Worm (Caenorhabditis elegans) whole organism, L4 larva: ENCODE measurements around the gene gpx-4.

Source experiments
- F26F4.8 ChIP-seq: fragments of 200-800 bp; sonication (Bioruptor generic); conservative IDR thresholded peaks from 2 replicates; pipeline ENCODE4 v1.3.6; 2022; ENCODE audit warnings: missing genetic modification characterization, missing compliant biosample characterization
- F44E2.7 ChIP-seq: fragments of 200-800 bp; sonication (Bioruptor generic); IDR thresholded peaks from 2 replicates; pipeline ENCODE4 v2.1.2; 2022; ENCODE audit warnings: missing genetic modification characterization, missing compliant biosample characterization
- T26A8.4 ChIP-seq: fragments of 200-800 bp; sonication (Bioruptor generic); IDR thresholded peaks from 2 replicates; pipeline ENCODE4 v1.3.6; 2022; ENCODE audit warnings: missing genetic modification characterization, missing compliant biosample characterization
- Y105C5A.15 ChIP-seq: fragments of 200-800 bp; sonication (Bioruptor generic); IDR thresholded peaks from 2 replicates; pipeline ENCODE4 v1.3.6; 2022; ENCODE audit warnings: missing genetic modification characterization, missing compliant biosample characterization
- Y75B8A.6 ChIP-seq: fragments of 200-800 bp; sonication (Bioruptor generic); IDR thresholded peaks from 2 replicates; pipeline ENCODE4 v1.3.6; 2022; ENCODE audit warnings: missing genetic modification reagents, missing genetic modification characterization, missing compliant biosample characterization
- aha-1 ChIP-seq: fragments of 150-350 bp; peaks from one replicate; lab custom pipeline; 2014; ENCODE audit warnings: missing biosample characterization, missing genetic modification characterization
- ama-1 ChIP-seq: fragments of 150-350 bp; optimal IDR thresholded peaks from 2 replicates; lab custom pipeline; 2014; ENCODE audit warnings: inconsistent platforms, mixed read lengths
- arid-1 ChIP-seq: fragments of 200-800 bp; sonication (Bioruptor generic); conservative IDR thresholded peaks from 2 replicates; pipeline ENCODE4 v1.3.6; 2022; ENCODE audit warnings: missing genetic modification reagents, missing genetic modification characterization, missing compliant biosample characterization
- ceh-32 ChIP-seq: sonication (generic microtip); optimal IDR thresholded peaks from 2 replicates; lab custom pipeline; 2016; ENCODE audit warnings: mild to moderate bottlenecking, missing genetic modification characterization, missing compliant biosample characterization; ENCODE audit not compliant: poor library complexity
- ceh-62 ChIP-seq: sonication (generic microtip); optimal IDR thresholded peaks from 2 replicates; lab custom pipeline; 2017; ENCODE audit warnings: missing biosample characterization, missing genetic modification characterization
- ceh-82 ChIP-seq: sonication (generic microtip); optimal IDR thresholded peaks from 2 replicates; lab custom pipeline; 2017; ENCODE audit warnings: missing biosample characterization, missing genetic modification characterization
- ctbp-1 ChIP-seq: fragments of 200-800 bp; sonication (Bioruptor generic); IDR thresholded peaks from 2 replicates; pipeline ENCODE4 v1.3.6; 2022; ENCODE audit warnings: missing genetic modification reagents, missing genetic modification characterization, missing compliant biosample characterization
- daf-16 ChIP-seq, 3 experiments: sonication (generic microtip); optimal IDR thresholded peaks; 2 replicates each; lab custom pipeline; 2016 to 2017; ENCODE audit warnings: missing genetic modification characterization in 3 of 3, missing genetic modification reagents in 3 of 3, mild to moderate bottlenecking in 2 of 3, missing compliant biosample characterization in 2 of 3, missing biosample characterization in 1 of 3, moderate library complexity in 1 of 3
- daf-19 ChIP-seq: fragments of 200-800 bp; sonication (Bioruptor generic); conservative IDR thresholded peaks from 2 replicates; pipeline ENCODE4 v1.3.6; 2022; ENCODE audit warnings: missing genetic modification characterization, missing compliant biosample characterization
- daf-8 ChIP-seq: fragments of 200-800 bp; sonication (Bioruptor generic); IDR thresholded peaks from 2 replicates; pipeline ENCODE4 v1.3.6; 2022; ENCODE audit warnings: missing genetic modification characterization, missing compliant biosample characterization
- dmd-8 ChIP-seq: fragments of 200-800 bp; sonication (Bioruptor generic); IDR thresholded peaks from 2 replicates; pipeline ENCODE4 v1.3.6; 2022; ENCODE audit warnings: missing genetic modification characterization, missing compliant biosample characterization
- dmd-9 ChIP-seq: fragments of 200-800 bp; sonication (Bioruptor generic); IDR thresholded peaks from 2 replicates; pipeline ENCODE4 v1.3.6; 2022; ENCODE audit warnings: missing genetic modification reagents, missing genetic modification characterization, missing compliant biosample characterization
- egl-27 ChIP-seq: sonication (generic microtip); optimal IDR thresholded peaks from 3 replicates; lab custom pipeline; 2017; ENCODE audit warnings: missing biosample characterization, missing genetic modification reagents, missing genetic modification characterization
- gei-8 ChIP-seq: fragments of 200-800 bp; sonication (Bioruptor generic); optimal IDR thresholded peaks from 2 replicates; lab custom pipeline; 2018; ENCODE audit warnings: mild to moderate bottlenecking, missing genetic modification characterization, missing compliant biosample characterization
- hlh-11 ChIP-seq: fragments of 200-800 bp; sonication (Bioruptor generic); optimal IDR thresholded peaks from 2 replicates; lab custom pipeline; 2018; ENCODE audit warnings: mild to moderate bottlenecking, missing genetic modification characterization, missing compliant biosample characterization
- hlh-30 ChIP-seq: sonication (generic microtip); optimal IDR thresholded peaks from 2 replicates; lab custom pipeline; 2017; ENCODE audit warnings: antibody characterized with exemption, mild to moderate bottlenecking, missing genetic modification characterization, missing compliant biosample characterization; ENCODE audit not compliant: insufficient read depth
- jun-1 ChIP-seq: fragments of 150-350 bp; optimal IDR thresholded peaks from 2 replicates; lab custom pipeline; 2014; ENCODE audit warnings: missing biosample characterization, missing genetic modification reagents, missing genetic modification characterization
- lin-13 ChIP-seq: fragments of 150-350 bp; optimal IDR thresholded peaks from 2 replicates; lab custom pipeline; 2014; ENCODE audit warnings: missing biosample characterization, missing genetic modification reagents, missing genetic modification characterization
- lin-15B ChIP-seq: fragments of 150-350 bp; sonication (generic microtip); optimal IDR thresholded peaks from 3 replicates; lab custom pipeline; 2014; ENCODE audit warnings: missing biosample characterization, missing genetic modification characterization
- lin-39 ChIP-seq: fragments of 150-350 bp; optimal IDR thresholded peaks from 2 replicates; lab custom pipeline; 2014; ENCODE audit warnings: missing biosample characterization, missing genetic modification reagents, missing genetic modification characterization
- madf-5 ChIP-seq, 2 experiments: fragments of 200-800 bp; sonication (Bioruptor generic); IDR thresholded peaks; 2 replicates each; pipeline ENCODE4 v1.3.6; 2022; ENCODE audit warnings: missing compliant biosample characterization in 2 of 2, missing genetic modification characterization in 2 of 2
- madf-9 ChIP-seq: fragments of 200-800 bp; sonication (Bioruptor generic); conservative IDR thresholded peaks from 2 replicates; pipeline ENCODE4 v1.3.6; 2022; ENCODE audit warnings: missing genetic modification reagents, missing genetic modification characterization, missing compliant biosample characterization
- mdl-1 ChIP-seq, 2 experiments: fragments of 150-350 bp in 1 of 2; sonication (generic microtip) in 1 of 2; optimal IDR thresholded peaks; 2 replicates each; lab custom pipeline; 2014 to 2017; ENCODE audit warnings: missing biosample characterization in 2 of 2, missing genetic modification characterization in 2 of 2
- mep-1 ChIP-seq: fragments of 150-350 bp; sonication (generic microtip); optimal IDR thresholded peaks from 3 replicates; lab custom pipeline; 2014; ENCODE audit warnings: missing biosample characterization, missing genetic modification characterization
- mxl-2 ChIP-seq: fragments of 200-800 bp; sonication (Bioruptor generic); conservative IDR thresholded peaks from 2 replicates; pipeline ENCODE4 v1.3.6; 2022; ENCODE audit warnings: missing genetic modification reagents, missing genetic modification characterization, missing compliant biosample characterization
- mxl-3 ChIP-seq: fragments of 200-800 bp; sonication (Bioruptor generic); optimal IDR thresholded peaks from 2 replicates; lab custom pipeline; 2018; ENCODE audit warnings: mild to moderate bottlenecking, missing genetic modification characterization, missing compliant biosample characterization
- nhr-10 ChIP-seq: fragments of 150-350 bp; optimal IDR thresholded peaks from 2 replicates; lab custom pipeline; 2014; ENCODE audit warnings: missing biosample characterization, missing genetic modification characterization
- nhr-102 ChIP-seq: sonication (generic microtip); optimal IDR thresholded peaks from 2 replicates; lab custom pipeline; 2016; ENCODE audit warnings: mild to moderate bottlenecking, missing genetic modification characterization, moderate library complexity, missing compliant biosample characterization
- nhr-28 ChIP-seq: fragments of 150-350 bp; optimal IDR thresholded peaks from 2 replicates; lab custom pipeline; 2014; ENCODE audit warnings: missing biosample characterization, missing genetic modification characterization
- nhr-41 ChIP-seq: fragments of 200-800 bp; sonication (Bioruptor generic); IDR thresholded peaks from 2 replicates; pipeline ENCODE4 v1.3.6; 2022; ENCODE audit warnings: missing genetic modification reagents, missing genetic modification characterization, missing compliant biosample characterization
- nhr-42 ChIP-seq: fragments of 200-800 bp; sonication (Bioruptor generic); IDR thresholded peaks from 2 replicates; pipeline ENCODE4 v1.3.6; 2022; ENCODE audit warnings: missing genetic modification characterization, missing compliant biosample characterization
- nhr-48 ChIP-seq: sonication (generic microtip); optimal IDR thresholded peaks from 2 replicates; lab custom pipeline; 2016; ENCODE audit warnings: mild to moderate bottlenecking, missing genetic modification characterization, missing compliant biosample characterization
- nhr-6 ChIP-seq: fragments of 150-350 bp; optimal IDR thresholded peaks from 2 replicates; lab custom pipeline; 2014; ENCODE audit warnings: missing biosample characterization, missing genetic modification characterization
- pha-4 ChIP-seq, 2 experiments: fragments of 150-350 bp in 1 of 2; fragments of 200-800 bp in 1 of 2; sonication (Bioruptor generic) in 1 of 2; IDR thresholded peaks in 1 of 2; optimal IDR thresholded peaks in 1 of 2; 2 replicates each; pipeline versions ENCODE4 v1.3.6 to Lab custom; 2014 to 2022; ENCODE audit warnings: missing genetic modification characterization in 2 of 2, missing genetic modification reagents in 2 of 2, missing biosample characterization in 1 of 2, missing compliant biosample characterization in 1 of 2
- set-16 ChIP-seq: fragments of 200-800 bp; sonication (Bioruptor generic); IDR thresholded peaks from 2 replicates; pipeline ENCODE4 v1.3.6; 2022; ENCODE audit warnings: missing genetic modification reagents, missing genetic modification characterization, missing compliant biosample characterization
- snpc-4 ChIP-seq: fragments of 150-350 bp; optimal IDR thresholded peaks from 2 replicates; lab custom pipeline; 2014; ENCODE audit warnings: missing biosample characterization, missing genetic modification characterization
- spr-3 ChIP-seq: fragments of 200-800 bp; sonication (Bioruptor generic); optimal IDR thresholded peaks from 2 replicates; lab custom pipeline; 2018; ENCODE audit warnings: mild to moderate bottlenecking, missing genetic modification characterization, missing compliant biosample characterization
- tag-97 ChIP-seq: fragments of 200-800 bp; sonication (Bioruptor generic); IDR thresholded peaks from 2 replicates; pipeline ENCODE4 v1.3.6; 2022; ENCODE audit warnings: missing genetic modification characterization, missing compliant biosample characterization
- tra-1 ChIP-seq: fragments of 200-800 bp; sonication (Bioruptor generic); IDR thresholded peaks from 2 replicates; pipeline ENCODE4 v1.3.6; 2022; ENCODE audit warnings: missing genetic modification reagents, missing genetic modification characterization, missing compliant biosample characterization
- unc-39 ChIP-seq: sonication (generic microtip); optimal IDR thresholded peaks from 2 replicates; lab custom pipeline; 2017; ENCODE audit warnings: missing biosample characterization, missing genetic modification characterization
- unc-62 ChIP-seq, 3 experiments: fragments of 150-350 bp in 1 of 3; sonication (generic microtip); optimal IDR thresholded peaks in 2 of 3; peaks in 1 of 3; 1 replicate in 1 of 3; 2 replicates in 2 of 3; lab custom pipeline; 2014 to 2017; ENCODE audit warnings: missing biosample characterization in 3 of 3, missing genetic modification characterization in 3 of 3, missing genetic modification reagents in 3 of 3, missing genotype in 1 of 3
- zag-1 ChIP-seq: fragments of 150-350 bp; optimal IDR thresholded peaks from 2 replicates; lab custom pipeline; 2014; ENCODE audit warnings: missing biosample characterization, missing genetic modification characterization
- zfp-2 ChIP-seq: sonication (generic microtip); optimal IDR thresholded peaks from 2 replicates; lab custom pipeline; 2016; ENCODE audit warnings: mild to moderate bottlenecking, missing genetic modification characterization, missing compliant biosample characterization
- zip-2 ChIP-seq: fragments of 150-350 bp; optimal IDR thresholded peaks from 2 replicates; lab custom pipeline; 2014; ENCODE audit warnings: missing biosample characterization, missing genetic modification characterization
- ztf-7 ChIP-seq: fragments of 150-350 bp; optimal IDR thresholded peaks from 2 replicates; lab custom pipeline; 2014; ENCODE audit warnings: missing biosample characterization, missing genetic modification characterization

The gpx-4 gene

DNA sequence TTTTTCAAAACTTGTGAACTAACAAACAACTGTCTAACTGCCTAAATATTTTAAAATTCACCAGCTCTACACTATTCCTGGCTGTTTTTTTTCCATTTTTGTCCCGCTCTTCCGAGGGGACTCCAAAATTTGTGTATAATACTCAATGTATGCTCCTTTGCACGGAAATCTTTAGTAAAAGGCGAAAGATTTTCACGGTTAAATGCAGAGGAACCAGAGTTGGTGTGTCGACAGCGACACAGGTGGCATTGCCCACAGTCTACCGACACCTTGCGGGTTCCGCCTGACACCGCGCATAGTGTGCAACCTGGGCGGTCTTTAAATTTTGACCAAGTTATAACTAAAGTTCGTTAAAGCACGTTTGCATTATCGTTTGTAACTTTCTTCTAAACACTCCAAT lies 19.9 kb downstream of the gpx-4 start (continued):
- TF ChIP-seq mxl-2 (GFP tag; lab: Robert Waterston, UW) (no peak), mxl-3 (no peak), lin-13 (peak; percentile 34), nhr-6 (tag; lab: Kevin White, UChicago) (no peak), ctbp-1 (GFP tag; lab: Robert Waterston, UW) (no peak), egl-27 (tag; lab: Kevin White, UChicago) (no peak), ceh-82 (tag; lab: Kevin White, UChicago) (no peak), zfp-2 (tag; lab: Kevin White, UChicago) (no peak), aha-1 (tag; lab: Kevin White, UChicago) (no peak), ceh-32 (no peak), Y75B8A.6 (GFP tag; lab: Robert Waterston, UW) (no peak), dmd-9 (GFP tag; lab: Robert Waterston, UW) (no peak), daf-19 (no peak), set-16 (no peak), arid-1 (GFP tag; lab: Robert Waterston, UW) (0 out of 2 replicates have a peak, but pooled peaks have one; percentile 25), Y105C5A.15 (no peak), daf-16 (GFP tag; optimal IDR thresholded peaks at IDR 0.05; lab: Kevin White, UChicago) (no peak), daf-16 (tag; optimal IDR thresholded peaks at IDR 0.05; lab: Kevin White, UChicago) (no peak), hlh-30 (tag; lab: Kevin White, UChicago) (no peak), nhr-42 (GFP tag; lab: Robert Waterston, UW) (no peak), zip-2 (tag; lab: Kevin White, UChicago) (no peak), madf-5 (GFP tag; IDR thresholded peaks at IDR 0.05; lab: Robert Waterston, UW) (no peak), tra-1 (GFP tag; lab: Robert Waterston, UW) (no peak), daf-8 (no peak), F44E2.7 (GFP tag; lab: Robert Waterston, UW) (no peak), nhr-28 (tag; lab: Kevin White, UChicago) (no peak), ama-1 (lab: Kevin White, UChicago) (no peak), lin-39 (no peak), mep-1 (tag; lab: Kevin White, UChicago) (no peak), zag-1 (no peak), F26F4.8 (GFP tag; lab: Robert Waterston, UW) (no peak), nhr-102 (no peak), ceh-62 (tag; lab: Kevin White, UChicago) (no peak), spr-3 (GFP tag; lab: Kevin White, UChicago) (no peak), unc-62 (GFP tag; optimal IDR thresholded peaks at IDR 0.05 in 1 of 2; lab: Kevin White, UChicago) (no peak), unc-62 (tag; optimal IDR thresholded peaks at IDR 0.05; lab: Kevin White, UChicago) (no peak), nhr-10 (tag; lab: Kevin White, UChicago) (no peak), nhr-48 (tag; lab: Kevin White, UChicago) (no peak), madf-9 (GFP tag; lab: Robert Waterston, UW) (no peak), jun-1 (no peak), nhr-41 (no peak), unc-39 (no peak), snpc-4 (tag; lab: Kevin White, UChicago) (no peak), dmd-8 (no peak), T26A8.4 (no peak), pha-4 (GFP tag; IDR thresholded peaks at IDR 0.05; lab: Robert Waterston, UW) (no peak), pha-4 (tag; optimal IDR thresholded peaks at IDR 0.05; lab: Kevin White, UChicago) (no peak), hlh-11 (tag; lab: Kevin White, UChicago) (no peak), tag-97 (GFP tag; lab: Robert Waterston, UW) (no peak), lin-15B (tag; lab: Kevin White, UChicago) (no peak), mdl-1 (tag; optimal IDR thresholded peaks at IDR 0.05; lab: Kevin White, UChicago) (no peak), gei-8 (no peak), ztf-7 (tag; lab: Kevin White, UChicago) (no peak)
